Fruit fly (Drosophila melanogaster) whole organism, embryonic: ENCODE results near the gene CG34136.

ENCODE experiments used
- CG6854 ChIP-seq: fragments of 200-800 bp; sonication (Bioruptor generic); optimal IDR thresholded peaks from 3 replicates; lab custom pipeline; 2017; ENCODE audit warnings: missing biosample characterization, mild to moderate bottlenecking, missing genetic modification characterization
- Lpt ChIP-seq: fragments of >200 bp; optimal IDR thresholded peaks from 2 replicates; lab custom pipeline; 2018; ENCODE audit warnings: missing biosample characterization, missing genetic modification characterization

DNA sequence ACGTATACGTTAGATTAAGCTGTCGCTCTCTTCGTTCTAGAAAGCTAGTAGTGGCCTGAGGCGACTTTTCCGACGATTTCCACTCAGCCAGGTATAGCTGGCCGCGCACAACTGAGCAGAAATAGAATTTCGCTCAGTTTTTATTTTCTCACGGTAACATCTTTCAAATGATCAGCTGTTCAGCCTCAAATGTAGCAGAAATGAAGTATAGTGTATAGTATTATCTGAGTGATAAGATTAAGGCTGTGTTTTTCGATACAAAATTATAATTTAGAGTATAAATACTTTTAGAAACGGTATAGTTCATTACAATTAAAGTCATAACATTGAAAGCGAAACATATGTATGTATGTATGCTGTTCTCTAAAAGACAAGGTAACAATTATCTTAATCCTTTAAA lies 10.3 kb upstream of the CG34136 start, which contains the start of gene CG33509:
- TF ChIP-seq CG6854 (GFP tag; lab: Kevin White, UChicago): no peak
- TF ChIP-seq Lpt (GFP tag; lab: Kevin White, UChicago): no peak
